Worm (Caenorhabditis elegans): ENCODE results near the gene T26E4.18.
"Not testable (repeated sequence)": the region's sequence is repeated elsewhere in the genome, so short reads cannot be mapped to it uniquely, and the experiment has no call there.

The T26E4.18 gene

ce11 chrV:15757645-15758044 lies 46.0 kb downstream of the T26E4.18 start:
- no peak for TF ChIP-seq nhr-76 (tag; optimal IDR thresholded peaks at IDR 0.05)
- TF ChIP-seq snpc-4 (tag; optimal IDR thresholded peaks at IDR 0.05), result no peak
- TF ChIP-seq blmp-1 (tag; optimal IDR thresholded peaks at IDR 0.05), result no peak
- no peak for TF ChIP-seq unc-62 (GFP tag; optimal IDR thresholded peaks at IDR 0.05)
- TF ChIP-seq hlh-1 (tag; optimal IDR thresholded peaks at IDR 0.05), result no peak

- not testable (repeated sequence) for TF ChIP-seq mab-5, lin-13, ztf-11 (tag; optimal IDR thresholded peaks at IDR 0.05)
These were observed 48.9 kb downstream of the T26E4.18 start, which contains the start of gene str-8 for ce11 chrV:15754731-15755130. TSS of gene str-8 (plus strand) at chrV:15755031.
